Fruit fly (Drosophila melanogaster) whole organism, prepupa: ENCODE measurements around the gene CG31955.

Experiments used
- Smox ChIP-seq: fragments of 200-800 bp; sonication (Bioruptor generic); optimal IDR thresholded peaks from 3 replicates; lab custom pipeline; 2016; ENCODE audit warnings: missing biosample characterization, missing genetic modification characterization
- fd59A ChIP-seq: fragments of 200-800 bp; sonication (Bioruptor generic); optimal IDR thresholded peaks from 2 replicates; lab custom pipeline; 2017; ENCODE audit warnings: missing biosample characterization, mild to moderate bottlenecking, missing genetic modification characterization, missing genetic modification reagents

DNA sequence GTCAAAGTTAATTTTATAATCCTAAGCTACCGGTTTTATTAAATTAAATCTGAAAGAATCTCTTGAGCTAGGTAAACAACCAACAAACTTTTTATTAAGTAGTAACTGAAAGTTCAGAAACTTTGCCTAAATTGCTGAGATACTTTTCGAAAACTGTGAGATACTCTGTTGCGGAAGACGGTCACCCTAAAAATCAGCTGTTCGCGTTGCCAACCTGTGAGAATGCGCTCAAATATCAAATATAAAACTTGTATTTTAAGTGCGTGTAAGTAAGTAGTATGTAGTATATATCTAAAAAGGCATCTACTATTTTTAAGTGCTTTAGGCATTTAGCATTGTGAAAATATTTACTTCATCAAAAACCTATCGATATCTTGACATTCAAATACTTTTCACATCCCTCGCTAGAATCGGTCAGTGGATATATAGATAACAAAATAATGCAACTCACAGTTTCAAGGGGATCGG is at the start of gene CG31955, which contains the start of gene CG2818:
- peak; percentile 32 for TF ChIP-seq Smox
- TF ChIP-seq fd59A (GFP tag; lab: Kevin White, UChicago) = no peak
